Fruit fly (Drosophila melanogaster): ENCODE results near the gene slp2.

Gene slp2

dm6 chr2L:3856372-3856771 lies 19.7 kb downstream of the slp2 start (continued):
- TF ChIP-seq CG8944 (GFP tag; optimal IDR thresholded peaks at IDR 0.05) = peak; percentile 6
- no peak for TF ChIP-seq CG6765 (GFP tag; optimal IDR thresholded peaks at IDR 0.05)
- TF ChIP-seq Hr78 (GFP tag; optimal IDR thresholded peaks at IDR 0.05) = no peak
- peak; percentile 46 for TF ChIP-seq Ssrp (tag; optimal IDR thresholded peaks at IDR 0.05)
- no peak for TF ChIP-seq MESR4 (GFP tag; optimal IDR thresholded peaks at IDR 0.05)
- no peak for TF ChIP-seq CG5180 (GFP tag; optimal IDR thresholded peaks at IDR 0.05)
- no peak for TF ChIP-seq seq (GFP tag; IDR thresholded peaks at IDR 0.05)
- TF ChIP-seq CG4820 (GFP tag; optimal IDR thresholded peaks at IDR 0.05) = peak; percentile 42
- no peak for TF ChIP-seq CG7786 (GFP tag; optimal IDR thresholded peaks at IDR 0.05)
- TF ChIP-seq CG15601 (tag; optimal IDR thresholded peaks at IDR 0.05) = peak; percentile 58
- peak; percentile 22 for TF ChIP-seq CG17385 (GFP tag; optimal IDR thresholded peaks at IDR 0.05)
- TF ChIP-seq zfh2 (GFP tag; optimal IDR thresholded peaks at IDR 0.05) = no peak
- TF ChIP-seq grau (tag; optimal IDR thresholded peaks at IDR 0.05) = peak; percentile 45
- no peak for TF ChIP-seq gro (GFP tag; optimal IDR thresholded peaks at IDR 0.05)
- TF ChIP-seq toy (GFP tag; IDR thresholded peaks at IDR 0.05) = no peak
- TF ChIP-seq fu2 (GFP tag; optimal IDR thresholded peaks at IDR 0.05) = no peak
- TF ChIP-seq CG15269 (tag; optimal IDR thresholded peaks at IDR 0.05) = no peak
- TF ChIP-seq Dfd (GFP tag; optimal IDR thresholded peaks at IDR 0.05) = no peak
- TF ChIP-seq Gug (GFP tag; IDR thresholded peaks at IDR 0.05) = no peak
- TF ChIP-seq CG31365 (tag; optimal IDR thresholded peaks at IDR 0.05) = no peak
- peak; percentile 57 for TF ChIP-seq CG13424 (tag; optimal IDR thresholded peaks at IDR 0.05)
- TF ChIP-seq CG9609 (GFP tag; optimal IDR thresholded peaks at IDR 0.05) = peak; percentile 27
- TF ChIP-seq oc (tag; optimal IDR thresholded peaks at IDR 0.05) = no peak
- no peak for TF ChIP-seq CrebB (tag; optimal IDR thresholded peaks at IDR 0.05)
- no peak for TF ChIP-seq btn (GFP tag; optimal IDR thresholded peaks at IDR 0.05)
- no peak for TF ChIP-seq pita (GFP tag; optimal IDR thresholded peaks at IDR 0.05)
- peak; percentile 82 for TF ChIP-seq CG2712 (tag; optimal IDR thresholded peaks at IDR 0.05)
- TF ChIP-seq CG6689 (GFP tag; IDR thresholded peaks at IDR 0.05) = peak; percentile 58
- TF ChIP-seq CG9727 (GFP tag; optimal IDR thresholded peaks at IDR 0.05) = peak; percentile 43
- TF ChIP-seq HLH54F (GFP tag; optimal IDR thresholded peaks at IDR 0.05) = no peak
- no peak for TF ChIP-seq slou (GFP tag; optimal IDR thresholded peaks at IDR 0.05)
- TF ChIP-seq Drgx (GFP tag; IDR thresholded peaks at IDR 0.05) = no peak
- TF ChIP-seq peb (GFP tag; IDR thresholded peaks at IDR 0.05) = no peak
- TF ChIP-seq E2f2 (GFP tag; IDR thresholded peaks at IDR 0.05) = no peak
- TF ChIP-seq Jarid2 (GFP tag; optimal IDR thresholded peaks at IDR 0.05) = peak; percentile 7
- TF ChIP-seq E2f1 (GFP tag; IDR thresholded peaks at IDR 0.05) = no peak
- no peak for TF ChIP-seq ash1 (GFP tag; optimal IDR thresholded peaks at IDR 0.05)
- TF ChIP-seq Kr (GFP tag; optimal IDR thresholded peaks at IDR 0.05) = no peak
- no peak for TF ChIP-seq inv (GFP tag; IDR thresholded peaks at IDR 0.05; ENCODE audit: partially characterized antibody)
- TF ChIP-seq CG15514 (GFP tag; optimal IDR thresholded peaks at IDR 0.05) = no peak
- no peak for TF ChIP-seq Ets65A (GFP tag)
- TF ChIP-seq Atf3 (GFP tag; optimal IDR thresholded peaks at IDR 0.05) = peak; percentile 11
- TF ChIP-seq nau (GFP tag; optimal IDR thresholded peaks at IDR 0.05) = no peak
- no peak for TF ChIP-seq CG2199 (GFP tag; IDR thresholded peaks at IDR 0.05)
- TF ChIP-seq CG18262 (tag; optimal IDR thresholded peaks at IDR 0.05) = peak; percentile 82
- peak; percentile 15 for TF ChIP-seq CG1792 (GFP tag; optimal IDR thresholded peaks at IDR 0.05)
- peak; percentile 68 for TF ChIP-seq Xrp1 (GFP tag; IDR thresholded peaks at IDR 0.05)
- TF ChIP-seq Ptx1 (GFP tag; IDR thresholded peaks at IDR 0.05) = peak; percentile 34; the same call in 1 of the 2 replicates
- no peak for TF ChIP-seq CkIIα-i1 (GFP tag; IDR thresholded peaks at IDR 0.05)
- TF ChIP-seq CG17568 (GFP tag; optimal IDR thresholded peaks at IDR 0.05) = no peak
- TF ChIP-seq nerfin-2 (GFP tag; IDR thresholded peaks at IDR 0.05; ENCODE audit: partially characterized antibody) = no peak
- TF ChIP-seq stwl (tag; optimal IDR thresholded peaks at IDR 0.05) = peak; percentile 3
